Fruit fly (Drosophila melanogaster) whole organism, prepupa: ENCODE data around the gene CG42592.

Source experiments
- Blimp-1 ChIP-seq: fragments of 200-800 bp; sonication (Bioruptor generic); optimal IDR thresholded peaks from 3 replicates; lab custom pipeline; 2017; ENCODE audit warnings: missing biosample characterization, missing genetic modification characterization, mild to moderate bottlenecking, moderate library complexity, missing genetic modification reagents
- CG10631 ChIP-seq: fragments of 200-800 bp; sonication (Bioruptor generic); optimal IDR thresholded peaks from 2 replicates; lab custom pipeline; 2016; ENCODE audit warnings: missing biosample characterization, missing genetic modification characterization
- CG11762 ChIP-seq: fragments of 200-800 bp; sonication (Bioruptor generic); optimal IDR thresholded peaks from 3 replicates; lab custom pipeline; 2016; ENCODE audit warnings: missing biosample characterization, missing genetic modification characterization; ENCODE audit not compliant: insufficient read depth
- CG11902 ChIP-seq: fragments of 200-800 bp; sonication (Bioruptor generic); optimal IDR thresholded peaks from 3 replicates; lab custom pipeline; 2016; ENCODE audit warnings: missing biosample characterization, missing genetic modification characterization
- CG16779 ChIP-seq: fragments of 200-800 bp; sonication (Bioruptor generic); optimal IDR thresholded peaks from 3 replicates; lab custom pipeline; 2017; ENCODE audit warnings: missing biosample characterization, mild to moderate bottlenecking, missing genetic modification characterization
- CG3032 ChIP-seq: fragments of 200-800 bp; optimal IDR thresholded peaks from 2 replicates; lab custom pipeline; 2019; ENCODE audit warnings: missing biosample characterization, mild to moderate bottlenecking, missing genetic modification characterization, moderate library complexity
- CG31627 ChIP-seq: fragments of 200-800 bp; sonication (Bioruptor generic); optimal IDR thresholded peaks from 3 replicates; lab custom pipeline; 2016; ENCODE audit warnings: missing biosample characterization, missing genetic modification characterization
- CG34406 ChIP-seq: fragments of 200-800 bp; sonication (Bioruptor generic); optimal IDR thresholded peaks from 3 replicates; lab custom pipeline; 2016; ENCODE audit warnings: missing biosample characterization, missing genetic modification characterization
- CG4318 ChIP-seq: fragments of 200-800 bp; sonication (Bioruptor generic); optimal IDR thresholded peaks from 3 replicates; lab custom pipeline; 2017; ENCODE audit warnings: missing biosample characterization, mild to moderate bottlenecking, missing genetic modification characterization
- CG6163 ChIP-seq: fragments of 200-800 bp; sonication (Bioruptor generic); IDR thresholded peaks from 3 replicates; pipeline ENCODE4 v1.3.6; 2022; ENCODE audit warnings: missing biosample characterization, missing genetic modification characterization
- CG6276 ChIP-seq: fragments of 200-800 bp; sonication (Bioruptor generic); optimal IDR thresholded peaks from 2 replicates; lab custom pipeline; 2017; ENCODE audit warnings: missing biosample characterization, mild to moderate bottlenecking, missing genetic modification characterization
- CG6792 ChIP-seq: fragments of 200-800 bp; sonication (Bioruptor generic); optimal IDR thresholded peaks from 3 replicates; lab custom pipeline; 2016; ENCODE audit warnings: missing biosample characterization, missing genetic modification characterization
- CG6854 ChIP-seq: fragments of 200-800 bp; sonication (Bioruptor generic); optimal IDR thresholded peaks from 2 replicates; lab custom pipeline; 2017; ENCODE audit warnings: missing biosample characterization, mild to moderate bottlenecking, missing genetic modification characterization
- CG7368 ChIP-seq: fragments of 200-800 bp; sonication (Bioruptor generic); optimal IDR thresholded peaks from 3 replicates; lab custom pipeline; 2016; ENCODE audit warnings: missing biosample characterization, missing genetic modification characterization
- CG8632 ChIP-seq: fragments of 200-800 bp; sonication (Bioruptor generic); optimal IDR thresholded peaks from 3 replicates; lab custom pipeline; 2016; ENCODE audit warnings: missing biosample characterization, missing genetic modification characterization
- CG9139 ChIP-seq: fragments of 200-800 bp; sonication (Bioruptor generic); optimal IDR thresholded peaks from 3 replicates; lab custom pipeline; 2017; ENCODE audit warnings: missing biosample characterization, mild to moderate bottlenecking, missing genetic modification characterization
- Eip75B ChIP-seq: fragments of 200-800 bp; sonication (Bioruptor generic); optimal IDR thresholded peaks from 3 replicates; lab custom pipeline; 2016; ENCODE audit warnings: missing biosample characterization, missing genetic modification characterization
- Eip78C ChIP-seq: fragments of 200-800 bp; sonication (Bioruptor generic); peaks from one replicate; lab custom pipeline; 2016; ENCODE audit warnings: missing biosample characterization, missing genetic modification characterization
- Eip93F ChIP-seq: fragments of 200-800 bp; sonication (Bioruptor generic); optimal IDR thresholded peaks from 2 replicates; lab custom pipeline; 2016; ENCODE audit warnings: missing biosample characterization, mild to moderate bottlenecking, missing genetic modification characterization
- Ets21C ChIP-seq: fragments of 200-800 bp; sonication (Bioruptor generic); optimal IDR thresholded peaks from 3 replicates; lab custom pipeline; 2016; ENCODE audit warnings: missing biosample characterization, missing genetic modification characterization
- Hr38 ChIP-seq: sonication (Bioruptor generic); optimal IDR thresholded peaks from 2 replicates; lab custom pipeline; 2016; ENCODE audit warnings: missing biosample characterization, missing genetic modification characterization
- Lpt ChIP-seq: fragments of 200-800 bp; sonication (Bioruptor generic); optimal IDR thresholded peaks from 3 replicates; lab custom pipeline; 2016; ENCODE audit warnings: missing biosample characterization, missing genetic modification characterization
- Met ChIP-seq: fragments of 200-800 bp; sonication (Bioruptor generic); optimal IDR thresholded peaks from 3 replicates; lab custom pipeline; 2016; ENCODE audit warnings: missing biosample characterization, missing genetic modification characterization
- OdsH ChIP-seq: fragments of 200-800 bp; sonication (Bioruptor generic); optimal IDR thresholded peaks from 3 replicates; lab custom pipeline; 2016; ENCODE audit warnings: missing biosample characterization, missing genetic modification characterization
- Sox102F ChIP-seq: fragments of 200-800 bp; sonication (Bioruptor generic); optimal IDR thresholded peaks from 2 replicates; lab custom pipeline; 2016; ENCODE audit warnings: missing biosample characterization, mild to moderate bottlenecking, missing genetic modification characterization
- achi ChIP-seq: fragments of 200-800 bp; sonication (Bioruptor generic); optimal IDR thresholded peaks from 3 replicates; lab custom pipeline; 2016; ENCODE audit warnings: missing biosample characterization, missing genetic modification characterization
- dac ChIP-seq: fragments of 200-800 bp; sonication (Bioruptor generic); optimal IDR thresholded peaks from 2 replicates; lab custom pipeline; 2017; ENCODE audit warnings: missing biosample characterization, mild to moderate bottlenecking, missing genetic modification characterization
- dsx ChIP-seq: fragments of 200-800 bp; optimal IDR thresholded peaks from 3 replicates; lab custom pipeline; 2019; ENCODE audit warnings: missing biosample characterization, mild to moderate bottlenecking, missing genetic modification characterization, moderate library complexity; ENCODE audit not compliant: poor library complexity, severe bottlenecking
- eg ChIP-seq: fragments of 200-800 bp; sonication (Bioruptor generic); IDR thresholded peaks from 3 replicates; pipeline ENCODE4 v1.3.6; 2022; ENCODE audit warnings: missing biosample characterization, missing genetic modification characterization
- esn ChIP-seq: fragments of 200-800 bp; sonication (Bioruptor generic); optimal IDR thresholded peaks from 2 replicates; lab custom pipeline; 2016; ENCODE audit warnings: missing biosample characterization, mild to moderate bottlenecking, missing genetic modification characterization, moderate library complexity
- fd59A ChIP-seq: fragments of 200-800 bp; sonication (Bioruptor generic); optimal IDR thresholded peaks from 2 replicates; lab custom pipeline; 2017; ENCODE audit warnings: missing biosample characterization, mild to moderate bottlenecking, missing genetic modification characterization, missing genetic modification reagents
- fd85E ChIP-seq: fragments of 200-800 bp; sonication (Bioruptor generic); optimal IDR thresholded peaks from 3 replicates; lab custom pipeline; 2016; ENCODE audit warnings: missing biosample characterization, missing genetic modification characterization
- fkh ChIP-seq: fragments of 200-800 bp; sonication (Bioruptor generic); optimal IDR thresholded peaks from 3 replicates; lab custom pipeline; 2017; ENCODE audit warnings: missing biosample characterization, mild to moderate bottlenecking, missing genetic modification characterization, moderate library complexity
- lz ChIP-seq: fragments of 200-800 bp; sonication (Bioruptor generic); optimal IDR thresholded peaks from 3 replicates; lab custom pipeline; 2016; ENCODE audit warnings: missing biosample characterization, missing genetic modification characterization
- net ChIP-seq: fragments of 200-800 bp; sonication (Bioruptor generic); optimal IDR thresholded peaks from 3 replicates; lab custom pipeline; 2016; ENCODE audit warnings: missing biosample characterization, missing genetic modification characterization
- pdm3 ChIP-seq: fragments of 200-800 bp; sonication (Bioruptor generic); optimal IDR thresholded peaks from 3 replicates; lab custom pipeline; 2016; ENCODE audit warnings: missing biosample characterization, missing genetic modification characterization
- salr ChIP-seq, 2 experiments: fragments of 200-800 bp; sonication (Bioruptor generic); optimal IDR thresholded peaks; 3 replicates each; lab custom pipeline; 2016 to 2018; ENCODE audit warnings: missing biosample characterization in 2 of 2, missing genetic modification characterization in 2 of 2, mild to moderate bottlenecking in 1 of 2
- spab ChIP-seq: fragments of 200-800 bp; sonication (Bioruptor generic); optimal IDR thresholded peaks from 2 replicates; lab custom pipeline; 2017; ENCODE audit warnings: missing biosample characterization, mild to moderate bottlenecking, missing genetic modification characterization, missing genetic modification reagents
- svp ChIP-seq: fragments of 200-800 bp; sonication (Bioruptor generic); peaks from one replicate; lab custom pipeline; 2016; ENCODE audit warnings: missing biosample characterization, missing genetic modification characterization
- topi ChIP-seq: fragments of 200-800 bp; sonication (Bioruptor generic); optimal IDR thresholded peaks from 3 replicates; lab custom pipeline; 2016; ENCODE audit warnings: missing biosample characterization, missing genetic modification characterization
- vri ChIP-seq: fragments of 200-800 bp; sonication (Bioruptor generic); optimal IDR thresholded peaks from 3 replicates; lab custom pipeline; 2016; ENCODE audit warnings: missing biosample characterization, mild to moderate bottlenecking, missing genetic modification characterization

The CG42592 gene

DNA sequence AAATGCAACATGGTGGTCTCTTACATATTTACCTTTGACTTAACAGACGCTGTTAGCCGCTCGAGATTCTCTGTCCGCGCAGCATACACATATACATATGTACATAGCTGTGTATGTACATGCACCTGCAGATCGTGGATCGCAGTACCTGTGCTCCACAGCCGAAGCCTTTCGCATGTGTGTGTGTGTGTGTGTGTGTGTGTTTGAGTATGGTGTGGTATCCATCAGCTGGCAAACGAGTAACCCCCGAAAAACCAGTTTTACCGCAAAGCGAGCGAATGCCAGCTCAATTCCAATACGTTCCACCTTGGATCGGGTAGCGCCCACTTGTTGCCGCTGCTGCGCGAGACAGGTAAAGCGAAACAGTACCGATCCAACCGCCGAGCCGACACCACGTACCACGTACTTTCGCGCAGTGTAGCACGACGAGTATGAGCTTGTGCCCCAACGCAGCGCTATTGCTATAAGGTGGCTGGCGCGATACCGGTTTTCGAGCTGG, 5.3 kb upstream of the CG42592 start, which contains the start of gene Cad99C (continued):
- TF ChIP-seq fkh (GFP tag; lab: Kevin White, UChicago) (peak; percentile 61), Met (GFP tag; lab: Kevin White, UChicago) (peak; percentile 4), CG3032 (tag; lab: Kevin White, UChicago) (peak; percentile 10), fd59A (no peak), CG6276 (GFP tag; lab: Kevin White, UChicago) (peak; percentile 16), CG31627 (GFP tag; lab: Kevin White, UChicago) (no peak), Sox102F (peak; percentile 50), salr (GFP tag; optimal IDR thresholded peaks at IDR 0.05; lab: Kevin White, UChicago) (no peak), CG6854 (GFP tag; lab: Kevin White, UChicago) (no peak), Eip75B (GFP tag; lab: Kevin White, UChicago) (peak; percentile 65), CG6163 (GFP tag; lab: Robert Waterston, UW) (peak; percentile 60; the same call in 2 of the 3 replicates), Eip78C (peak; percentile 80), topi (no peak), dsx (GFP tag; lab: Kevin White, UChicago) (peak; percentile 37), pdm3 (GFP tag; lab: Kevin White, UChicago) (peak; percentile 14), OdsH (no peak), CG34406 (no peak), CG6792 (GFP tag; lab: Kevin White, UChicago) (no peak), CG10631 (GFP tag; lab: Kevin White, UChicago) (no peak), Eip93F (no peak), eg (GFP tag; lab: Robert Waterston, UW) (peak; percentile 50; the same call in 1 of the 3 replicates), achi (GFP tag; lab: Kevin White, UChicago) (no peak), Hr38 (no peak), svp (GFP tag; lab: Kevin White, UChicago) (no peak), CG9139 (GFP tag; lab: Kevin White, UChicago) (no peak), vri (no peak), CG7368 (no peak), esn (no peak), Lpt (GFP tag; lab: Kevin White, UChicago) (peak; percentile 23), Blimp-1 (GFP tag; lab: Kevin White, UChicago) (no peak), net (GFP tag; lab: Kevin White, UChicago) (peak; percentile 15), dac (GFP tag; lab: Kevin White, UChicago) (no peak), CG16779 (tag; lab: Kevin White, UChicago) (no peak), spab (no peak), CG8632 (GFP tag; lab: Kevin White, UChicago) (no peak), CG4318 (GFP tag; lab: Kevin White, UChicago) (no peak), CG11762 (GFP tag; lab: Kevin White, UChicago) (no peak), Ets21C (no peak)
- TF ChIP-seq, all 60 proteins: peak for 19

DNA sequence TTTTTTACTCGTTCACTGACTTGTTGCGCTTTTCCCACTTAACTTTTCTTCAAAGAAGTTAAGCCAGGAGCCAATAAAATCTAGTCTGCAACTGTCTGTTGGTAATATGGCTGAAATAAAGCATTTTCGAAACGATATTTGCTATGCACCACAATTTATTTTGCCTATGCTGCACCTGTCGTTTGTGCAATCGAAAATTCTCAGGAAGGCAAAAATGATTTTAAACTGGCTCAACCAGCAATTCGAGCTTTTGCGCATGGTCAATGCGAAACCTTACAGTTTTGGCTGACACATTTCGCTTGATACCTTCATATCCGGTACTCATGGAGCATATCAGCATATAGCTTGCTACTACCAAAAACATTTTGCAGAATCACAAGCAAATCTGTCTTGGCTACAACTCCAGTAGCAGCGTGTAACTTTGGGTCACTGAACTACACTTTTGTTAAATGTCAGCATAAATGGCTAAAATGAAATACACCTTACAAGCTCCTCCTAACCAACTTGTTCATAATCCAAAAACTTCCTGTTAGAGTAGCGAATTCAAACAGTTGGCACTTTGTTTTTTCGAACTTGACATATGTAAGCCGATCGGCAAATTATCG, 3.7 kb upstream of the CG42592 start:
- TF ChIP-seq CG11902 (no peak), CG9139 (GFP tag; lab: Kevin White, UChicago) (no peak), CG34406 (no peak), CG7368 (no peak), lz (no peak), fd85E (GFP tag; lab: Kevin White, UChicago) (no peak), CG6854 (GFP tag; lab: Kevin White, UChicago) (no peak), net (GFP tag; lab: Kevin White, UChicago) (no peak), CG6792 (GFP tag; lab: Kevin White, UChicago) (no peak), OdsH (no peak)
